Fruit fly (Drosophila melanogaster) whole organism, prepupa: Measurements from ENCODE around the gene Vha100-4.

Experiments
- Blimp-1 ChIP-seq: fragments of 200-800 bp; sonication (Bioruptor generic); optimal IDR thresholded peaks from 3 replicates; lab custom pipeline; 2017; ENCODE audit warnings: missing biosample characterization, missing genetic modification characterization, mild to moderate bottlenecking, moderate library complexity, missing genetic modification reagents
- CG10631 ChIP-seq: fragments of 200-800 bp; sonication (Bioruptor generic); optimal IDR thresholded peaks from 2 replicates; lab custom pipeline; 2016; ENCODE audit warnings: missing biosample characterization, missing genetic modification characterization
- CG10669 ChIP-seq: fragments of 200-800 bp; sonication (Bioruptor generic); optimal IDR thresholded peaks from 3 replicates; lab custom pipeline; 2018; ENCODE audit warnings: missing biosample characterization, mild to moderate bottlenecking, missing genetic modification characterization, moderate library complexity
- CG11294 ChIP-seq: fragments of 200-800 bp; sonication (Bioruptor generic); IDR thresholded peaks from 2 replicates; pipeline ENCODE4 v1.3.6; 2022; ENCODE audit warnings: missing biosample characterization, missing genetic modification characterization
- CG11762 ChIP-seq: fragments of 200-800 bp; sonication (Bioruptor generic); optimal IDR thresholded peaks from 3 replicates; lab custom pipeline; 2016; ENCODE audit warnings: missing biosample characterization, missing genetic modification characterization; ENCODE audit not compliant: insufficient read depth
- CG11902 ChIP-seq: fragments of 200-800 bp; sonication (Bioruptor generic); optimal IDR thresholded peaks from 3 replicates; lab custom pipeline; 2016; ENCODE audit warnings: missing biosample characterization, missing genetic modification characterization
- CG15336 ChIP-seq: fragments of 200-800 bp; sonication (Bioruptor generic); IDR thresholded peaks from 2 replicates; pipeline ENCODE4 v1.3.6; 2022; ENCODE audit warnings: missing biosample characterization, missing genetic modification characterization
- CG1621 ChIP-seq: fragments of 200-800 bp; sonication (Bioruptor generic); optimal IDR thresholded peaks from 3 replicates; lab custom pipeline; 2018; ENCODE audit warnings: missing biosample characterization, mild to moderate bottlenecking, missing genetic modification characterization
- CG16779 ChIP-seq: fragments of 200-800 bp; sonication (Bioruptor generic); optimal IDR thresholded peaks from 3 replicates; lab custom pipeline; 2017; ENCODE audit warnings: missing biosample characterization, mild to moderate bottlenecking, missing genetic modification characterization
- CG3032 ChIP-seq: fragments of 200-800 bp; optimal IDR thresholded peaks from 2 replicates; lab custom pipeline; 2019; ENCODE audit warnings: missing biosample characterization, mild to moderate bottlenecking, missing genetic modification characterization, moderate library complexity
- CG31627 ChIP-seq: fragments of 200-800 bp; sonication (Bioruptor generic); optimal IDR thresholded peaks from 3 replicates; lab custom pipeline; 2016; ENCODE audit warnings: missing biosample characterization, missing genetic modification characterization
- CG32006 ChIP-seq: fragments of 200-800 bp; sonication (Bioruptor generic); optimal IDR thresholded peaks from 3 replicates; lab custom pipeline; 2017; ENCODE audit warnings: missing biosample characterization, mild to moderate bottlenecking, missing genetic modification characterization
- CG34406 ChIP-seq: fragments of 200-800 bp; sonication (Bioruptor generic); optimal IDR thresholded peaks from 3 replicates; lab custom pipeline; 2016; ENCODE audit warnings: missing biosample characterization, missing genetic modification characterization
- CG3919 ChIP-seq: fragments of 200-800 bp; sonication (Bioruptor generic); optimal IDR thresholded peaks from 3 replicates; lab custom pipeline; 2016; ENCODE audit warnings: missing biosample characterization, missing genetic modification characterization
- CG4318 ChIP-seq: fragments of 200-800 bp; sonication (Bioruptor generic); optimal IDR thresholded peaks from 3 replicates; lab custom pipeline; 2017; ENCODE audit warnings: missing biosample characterization, mild to moderate bottlenecking, missing genetic modification characterization
- CG6276 ChIP-seq: fragments of 200-800 bp; sonication (Bioruptor generic); optimal IDR thresholded peaks from 2 replicates; lab custom pipeline; 2017; ENCODE audit warnings: missing biosample characterization, mild to moderate bottlenecking, missing genetic modification characterization
- CG6808 ChIP-seq: fragments of 200-800 bp; sonication (Bioruptor generic); optimal IDR thresholded peaks from 3 replicates; lab custom pipeline; 2017; ENCODE audit warnings: missing biosample characterization, missing genetic modification characterization, mild to moderate bottlenecking, moderate library complexity, missing genetic modification reagents
- CG6854 ChIP-seq: fragments of 200-800 bp; sonication (Bioruptor generic); optimal IDR thresholded peaks from 2 replicates; lab custom pipeline; 2017; ENCODE audit warnings: missing biosample characterization, mild to moderate bottlenecking, missing genetic modification characterization
- CG7368 ChIP-seq: fragments of 200-800 bp; sonication (Bioruptor generic); optimal IDR thresholded peaks from 3 replicates; lab custom pipeline; 2016; ENCODE audit warnings: missing biosample characterization, missing genetic modification characterization
- CG8119 ChIP-seq: fragments of 200-800 bp; sonication (Bioruptor generic); IDR thresholded peaks from 3 replicates; pipeline ENCODE4 v1.3.6; 2022; ENCODE audit warnings: missing biosample characterization, missing genetic modification characterization
- CG8319 ChIP-seq: fragments of 200-800 bp; sonication (Bioruptor generic); optimal IDR thresholded peaks from 3 replicates; lab custom pipeline; 2016; ENCODE audit warnings: missing biosample characterization, missing genetic modification characterization
- CG9139 ChIP-seq: fragments of 200-800 bp; sonication (Bioruptor generic); optimal IDR thresholded peaks from 3 replicates; lab custom pipeline; 2017; ENCODE audit warnings: missing biosample characterization, mild to moderate bottlenecking, missing genetic modification characterization
- Eip75B ChIP-seq: fragments of 200-800 bp; sonication (Bioruptor generic); optimal IDR thresholded peaks from 3 replicates; lab custom pipeline; 2016; ENCODE audit warnings: missing biosample characterization, missing genetic modification characterization
- Eip78C ChIP-seq: fragments of 200-800 bp; sonication (Bioruptor generic); peaks from one replicate; lab custom pipeline; 2016; ENCODE audit warnings: missing biosample characterization, missing genetic modification characterization
- Eip93F ChIP-seq: fragments of 200-800 bp; sonication (Bioruptor generic); optimal IDR thresholded peaks from 2 replicates; lab custom pipeline; 2016; ENCODE audit warnings: missing biosample characterization, mild to moderate bottlenecking, missing genetic modification characterization
- Ets96B ChIP-seq: fragments of 200-800 bp; optimal IDR thresholded peaks from 2 replicates; lab custom pipeline; 2019; ENCODE audit warnings: missing biosample characterization, mild to moderate bottlenecking, missing genetic modification characterization, moderate library complexity
- Gug ChIP-seq: fragments of 200-800 bp; sonication (Bioruptor generic); IDR thresholded peaks from 2 replicates; pipeline ENCODE4 v1.3.6; 2022; ENCODE audit warnings: missing biosample characterization, missing genetic modification characterization
- Hr38 ChIP-seq: sonication (Bioruptor generic); optimal IDR thresholded peaks from 2 replicates; lab custom pipeline; 2016; ENCODE audit warnings: missing biosample characterization, missing genetic modification characterization
- Hr39 ChIP-seq: fragments of 200-800 bp; sonication (Bioruptor generic); optimal IDR thresholded peaks from 2 replicates; lab custom pipeline; 2016; ENCODE audit warnings: missing biosample characterization, missing genetic modification characterization
- Lpt ChIP-seq: fragments of 200-800 bp; sonication (Bioruptor generic); optimal IDR thresholded peaks from 3 replicates; lab custom pipeline; 2016; ENCODE audit warnings: missing biosample characterization, missing genetic modification characterization
- Met ChIP-seq: fragments of 200-800 bp; sonication (Bioruptor generic); optimal IDR thresholded peaks from 3 replicates; lab custom pipeline; 2016; ENCODE audit warnings: missing biosample characterization, missing genetic modification characterization
- OdsH ChIP-seq: fragments of 200-800 bp; sonication (Bioruptor generic); optimal IDR thresholded peaks from 3 replicates; lab custom pipeline; 2016; ENCODE audit warnings: missing biosample characterization, missing genetic modification characterization
- Smox ChIP-seq: fragments of 200-800 bp; sonication (Bioruptor generic); optimal IDR thresholded peaks from 3 replicates; lab custom pipeline; 2016; ENCODE audit warnings: missing biosample characterization, missing genetic modification characterization
- Sox14 ChIP-seq: fragments of 200-800 bp; sonication (Bioruptor generic); optimal IDR thresholded peaks from 3 replicates; lab custom pipeline; 2016; ENCODE audit warnings: missing biosample characterization, missing genetic modification characterization
- Sox15 ChIP-seq: fragments of 200-800 bp; sonication (Bioruptor generic); optimal IDR thresholded peaks from 3 replicates; lab custom pipeline; 2016; ENCODE audit warnings: missing biosample characterization, missing genetic modification characterization
- acj6 ChIP-seq: fragments of 200-800 bp; sonication (Bioruptor generic); optimal IDR thresholded peaks from 3 replicates; lab custom pipeline; 2016; ENCODE audit warnings: missing biosample characterization, missing genetic modification characterization
- cyc ChIP-seq: fragments of 200-800 bp; sonication (Bioruptor generic); optimal IDR thresholded peaks from 3 replicates; lab custom pipeline; 2016; ENCODE audit warnings: missing biosample characterization, missing genetic modification characterization
- dac ChIP-seq: fragments of 200-800 bp; sonication (Bioruptor generic); optimal IDR thresholded peaks from 2 replicates; lab custom pipeline; 2017; ENCODE audit warnings: missing biosample characterization, mild to moderate bottlenecking, missing genetic modification characterization
- dsx ChIP-seq: fragments of 200-800 bp; optimal IDR thresholded peaks from 3 replicates; lab custom pipeline; 2019; ENCODE audit warnings: missing biosample characterization, mild to moderate bottlenecking, missing genetic modification characterization, moderate library complexity; ENCODE audit not compliant: poor library complexity, severe bottlenecking
- eg ChIP-seq: fragments of 200-800 bp; sonication (Bioruptor generic); IDR thresholded peaks from 3 replicates; pipeline ENCODE4 v1.3.6; 2022; ENCODE audit warnings: missing biosample characterization, missing genetic modification characterization
- esn ChIP-seq: fragments of 200-800 bp; sonication (Bioruptor generic); optimal IDR thresholded peaks from 2 replicates; lab custom pipeline; 2016; ENCODE audit warnings: missing biosample characterization, mild to moderate bottlenecking, missing genetic modification characterization, moderate library complexity
- fd59A ChIP-seq: fragments of 200-800 bp; sonication (Bioruptor generic); optimal IDR thresholded peaks from 2 replicates; lab custom pipeline; 2017; ENCODE audit warnings: missing biosample characterization, mild to moderate bottlenecking, missing genetic modification characterization, missing genetic modification reagents
- fd85E ChIP-seq: fragments of 200-800 bp; sonication (Bioruptor generic); optimal IDR thresholded peaks from 3 replicates; lab custom pipeline; 2016; ENCODE audit warnings: missing biosample characterization, missing genetic modification characterization
- fkh ChIP-seq: fragments of 200-800 bp; sonication (Bioruptor generic); optimal IDR thresholded peaks from 3 replicates; lab custom pipeline; 2017; ENCODE audit warnings: missing biosample characterization, mild to moderate bottlenecking, missing genetic modification characterization, moderate library complexity
- lz ChIP-seq: fragments of 200-800 bp; sonication (Bioruptor generic); optimal IDR thresholded peaks from 3 replicates; lab custom pipeline; 2016; ENCODE audit warnings: missing biosample characterization, missing genetic modification characterization
- net ChIP-seq: fragments of 200-800 bp; sonication (Bioruptor generic); optimal IDR thresholded peaks from 3 replicates; lab custom pipeline; 2016; ENCODE audit warnings: missing biosample characterization, missing genetic modification characterization
- pdm3 ChIP-seq: fragments of 200-800 bp; sonication (Bioruptor generic); optimal IDR thresholded peaks from 3 replicates; lab custom pipeline; 2016; ENCODE audit warnings: missing biosample characterization, missing genetic modification characterization
- salr ChIP-seq, 2 experiments: fragments of 200-800 bp; sonication (Bioruptor generic); optimal IDR thresholded peaks; 3 replicates each; lab custom pipeline; 2016 to 2018; ENCODE audit warnings: missing biosample characterization in 2 of 2, missing genetic modification characterization in 2 of 2, mild to moderate bottlenecking in 1 of 2
- ss ChIP-seq, 2 experiments: fragments of 200-800 bp; sonication (Bioruptor generic); optimal IDR thresholded peaks; 2 replicates in 1 of 2; 3 replicates in 1 of 2; lab custom pipeline; 2017 to 2018; ENCODE audit warnings: mild to moderate bottlenecking in 2 of 2, missing biosample characterization in 2 of 2, missing genetic modification characterization in 2 of 2, moderate library complexity in 1 of 2
- svp ChIP-seq: fragments of 200-800 bp; sonication (Bioruptor generic); peaks from one replicate; lab custom pipeline; 2016; ENCODE audit warnings: missing biosample characterization, missing genetic modification characterization
- topi ChIP-seq: fragments of 200-800 bp; sonication (Bioruptor generic); optimal IDR thresholded peaks from 3 replicates; lab custom pipeline; 2016; ENCODE audit warnings: missing biosample characterization, missing genetic modification characterization
- vri ChIP-seq: fragments of 200-800 bp; sonication (Bioruptor generic); optimal IDR thresholded peaks from 3 replicates; lab custom pipeline; 2016; ENCODE audit warnings: missing biosample characterization, mild to moderate bottlenecking, missing genetic modification characterization

Gene Vha100-4

dm6 chr3R:18381014-18381512 is 8.5 kb downstream of the Vha100-4 start, which contains the start of gene CG7675:
CG7675 (minus strand) TSS chr3R:18381178.
- peak; percentile 78 for TF ChIP-seq CG9139 (GFP tag; lab: Kevin White, UChicago)
- peak; percentile 84 to 89 for TF ChIP-seq ss (GFP tag; optimal IDR thresholded peaks at IDR 0.05; lab: Kevin White, UChicago)
- TF ChIP-seq CG8319 (GFP tag; lab: Kevin White, UChicago) = no peak
- no peak for TF ChIP-seq CG10631 (GFP tag; lab: Kevin White, UChicago)
- TF ChIP-seq lz (GFP tag; lab: Kevin White, UChicago) = no peak
- TF ChIP-seq Met (GFP tag; lab: Kevin White, UChicago) = peak; percentile 10
- peak; percentile 44 for TF ChIP-seq Ets96B (tag; lab: Kevin White, UChicago)
- no peak for TF ChIP-seq cyc (GFP tag; lab: Kevin White, UChicago)
- peak; percentile 12 for TF ChIP-seq Sox14 (GFP tag; lab: Kevin White, UChicago)
- TF ChIP-seq CG34406 (GFP tag; lab: Kevin White, UChicago) = no peak
- peak; percentile 63 for TF ChIP-seq Lpt (GFP tag; lab: Kevin White, UChicago)
- peak; percentile 22 for TF ChIP-seq CG10669
- TF ChIP-seq Sox15 (GFP tag; lab: Kevin White, UChicago) = no peak
- TF ChIP-seq vri (GFP tag; lab: Kevin White, UChicago) = no peak
- TF ChIP-seq CG6854 (GFP tag; lab: Kevin White, UChicago) = peak; percentile 73
- TF ChIP-seq Blimp-1 = no peak
- TF ChIP-seq Smox (GFP tag; lab: Kevin White, UChicago) = no peak
- no peak for TF ChIP-seq Hr39 (GFP tag; lab: Kevin White, UChicago)
- peak; percentile 48; the same call in 2 of the 3 replicates for TF ChIP-seq CG8119 (GFP tag; lab: Robert Waterston, UW)
- no peak for TF ChIP-seq Gug
- TF ChIP-seq dsx (GFP tag; lab: Kevin White, UChicago) = peak; percentile 50
- no peak for TF ChIP-seq CG6276 (GFP tag; lab: Kevin White, UChicago)
- TF ChIP-seq CG31627 (GFP tag; lab: Kevin White, UChicago) = no peak
- TF ChIP-seq pdm3 (GFP tag; lab: Kevin White, UChicago) = no peak
- TF ChIP-seq esn (GFP tag; lab: Kevin White, UChicago) = no peak
- peak; percentile 47 for TF ChIP-seq CG3919 (GFP tag; lab: Kevin White, UChicago)
- no peak for TF ChIP-seq CG4318 (GFP tag; lab: Kevin White, UChicago)
- peak; percentile 50 for TF ChIP-seq CG16779
- TF ChIP-seq fd85E (GFP tag; lab: Kevin White, UChicago) = no peak
- 0 out of 2 replicates have a peak, but pooled peaks have one; percentile 34 for TF ChIP-seq CG15336 (GFP tag; lab: Robert Waterston, UW)
- peak in 1 of 2 experiments; percentile 12 for TF ChIP-seq salr (GFP tag; optimal IDR thresholded peaks at IDR 0.05; lab: Kevin White, UChicago)
- no peak for TF ChIP-seq OdsH (GFP tag; lab: Kevin White, UChicago)
- TF ChIP-seq CG32006 (GFP tag; lab: Kevin White, UChicago) = no peak
- TF ChIP-seq CG7368 (GFP tag; lab: Kevin White, UChicago) = no peak
- TF ChIP-seq fkh (GFP tag; lab: Kevin White, UChicago) = no peak
- TF ChIP-seq Eip75B (GFP tag; lab: Kevin White, UChicago) = peak; percentile 52
- TF ChIP-seq CG11294 = no peak
- no peak for TF ChIP-seq CG11902
- TF ChIP-seq CG1621 (tag; lab: Kevin White, UChicago) = peak; percentile 93
- no peak for TF ChIP-seq Hr38 (GFP tag; lab: Kevin White, UChicago)
- no peak for TF ChIP-seq Eip93F (GFP tag; lab: Kevin White, UChicago)
- TF ChIP-seq acj6 (GFP tag; lab: Kevin White, UChicago) = no peak
- TF ChIP-seq topi (GFP tag; lab: Kevin White, UChicago) = no peak
- TF ChIP-seq svp (GFP tag; lab: Kevin White, UChicago) = no peak
- no peak for TF ChIP-seq dac
- TF ChIP-seq Eip78C (GFP tag; lab: Kevin White, UChicago) = no peak
- peak; percentile 76 for TF ChIP-seq CG6808 (GFP tag; lab: Kevin White, UChicago)
- peak; percentile 18 for TF ChIP-seq CG3032 (tag; lab: Kevin White, UChicago)
- TF ChIP-seq net (GFP tag; lab: Kevin White, UChicago) = peak; percentile 48
- no peak for TF ChIP-seq fd59A (GFP tag; lab: Kevin White, UChicago)
- TF ChIP-seq eg (GFP tag; lab: Robert Waterston, UW) = peak; percentile 24; the same call in 1 of the 3 replicates
- no peak for TF ChIP-seq CG11762
